Worm (Caenorhabditis elegans) whole organism, L4/young adult: ENCODE measurements around the gene M163.21.

Source experiments
- dao-5 ChIP-seq: sonication (generic microtip); optimal IDR thresholded peaks from 2 replicates; lab custom pipeline; 2016; ENCODE audit warnings: missing genotype, missing genetic modification characterization, moderate library complexity, missing compliant biosample characterization
- him-1 ChIP-seq: sonication (generic microtip); optimal IDR thresholded peaks from 2 replicates; lab custom pipeline; 2016; ENCODE audit warnings: missing genotype, missing genetic modification reagents, missing genetic modification characterization, missing compliant biosample characterization

DNA sequence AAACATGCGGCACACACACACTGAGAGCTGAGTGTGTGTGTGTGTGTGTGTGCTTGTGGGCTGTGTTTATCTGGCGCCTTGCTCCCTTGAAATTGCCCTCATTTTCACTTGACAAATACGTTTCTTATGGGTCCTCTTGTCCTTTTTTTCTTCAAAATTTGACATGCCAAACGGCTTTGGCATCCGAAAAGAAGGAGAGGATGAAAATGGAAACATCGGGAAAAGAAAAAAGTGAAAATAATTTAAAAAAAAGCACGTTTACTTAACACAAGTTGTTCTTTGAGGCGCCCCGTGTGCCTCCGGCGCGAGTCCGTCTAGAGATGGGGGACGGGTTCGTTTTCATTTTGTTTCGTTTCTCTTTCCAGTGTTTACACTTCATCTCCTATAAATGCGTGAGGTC lies 28.4 kb downstream of the M163.21 start:
- no peak for TF ChIP-seq him-1 (tag; lab: Kevin White, UChicago)
- TF ChIP-seq dao-5 (tag; lab: Kevin White, UChicago), result no peak
